Fruit fly (Drosophila melanogaster): ENCODE measurements around the gene Dnali1.
A peak's percentile ranks its signal among the peaks of the same experiment; 100 is the strongest.

The Dnali1 gene

DNA sequence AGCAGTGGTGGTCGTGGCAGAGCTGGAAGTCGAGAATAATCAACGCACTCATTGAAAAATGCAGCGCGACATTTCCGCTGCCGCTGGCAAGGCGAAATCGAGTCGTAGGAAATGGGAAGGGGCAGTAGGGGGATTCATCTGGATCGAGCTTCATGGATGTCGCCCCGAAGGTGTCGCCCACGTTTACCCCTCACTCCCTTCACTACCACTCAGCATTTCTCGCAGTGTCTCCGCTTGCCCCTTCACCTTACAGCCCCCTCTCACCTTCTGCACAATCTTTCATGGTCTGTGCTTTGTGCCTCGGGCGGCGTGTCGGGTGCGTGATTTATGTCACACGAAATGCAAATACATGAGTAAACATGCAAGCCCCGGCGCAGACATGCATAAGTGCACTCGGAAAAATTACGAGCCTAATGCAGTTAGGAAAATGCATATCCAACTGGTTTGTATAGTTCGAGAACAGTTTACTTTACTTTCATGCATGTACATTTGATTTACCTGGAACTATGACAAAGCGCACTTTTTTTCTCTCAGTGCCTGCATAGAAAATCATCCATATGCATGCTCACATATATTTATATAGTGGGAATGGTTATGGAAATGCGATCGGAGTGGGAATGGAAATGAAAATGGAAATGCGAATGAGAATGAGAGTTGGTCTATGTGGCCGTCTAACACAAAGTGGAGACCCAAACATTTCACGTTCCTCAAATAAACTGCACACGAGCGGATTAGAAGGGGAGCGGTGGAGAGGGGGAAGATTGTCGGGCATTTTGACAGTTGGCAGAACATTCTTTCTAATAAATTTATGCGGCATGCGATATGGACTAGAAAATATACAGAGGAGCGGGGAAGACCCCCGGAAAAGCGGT is 43.5 kb downstream of the Dnali1 start (continued):
- TF ChIP-seq CG4820 (GFP tag; optimal IDR thresholded peaks at IDR 0.05) (peak; percentile 94), Ada2b (GFP tag; IDR thresholded peaks at IDR 0.05) (peak; percentile 75), bab2 (GFP tag; optimal IDR thresholded peaks at IDR 0.05) (peak; percentile 87), Myb (GFP tag; optimal IDR thresholded peaks at IDR 0.05) (peak; percentile 57), Lhr (GFP tag; optimal IDR thresholded peaks at IDR 0.05) (peak; percentile 86), ase (GFP tag; IDR thresholded peaks at IDR 0.05) (peak; percentile 90), crc (GFP tag; optimal IDR thresholded peaks at IDR 0.05) (peak; percentile 75), lmd (GFP tag; IDR thresholded peaks at IDR 0.05) (peak; percentile 88), YL-1 (GFP tag; optimal IDR thresholded peaks at IDR 0.05) (peak; percentile 11), croc (GFP tag; conservative IDR thresholded peaks at IDR 0.05) (peak; percentile 93), CG12236 (GFP tag; optimal IDR thresholded peaks at IDR 0.05) (peak; percentile 82), Bdp1 (GFP tag; optimal IDR thresholded peaks at IDR 0.05) (peak; percentile 80), tgo (GFP tag; IDR thresholded peaks at IDR 0.05) (peak; percentile 79), nau (GFP tag; optimal IDR thresholded peaks at IDR 0.05) (peak; percentile 88), CG15601 (tag; optimal IDR thresholded peaks at IDR 0.05) (peak; percentile 94), gem (tag; optimal IDR thresholded peaks at IDR 0.05) (peak; percentile 94), tll (GFP tag; optimal IDR thresholded peaks at IDR 0.05) (no peak), ap (GFP tag; IDR thresholded peaks at IDR 0.05) (peak; percentile 89), sens (GFP tag) (peak; percentile 99), Scr (GFP tag; IDR thresholded peaks at IDR 0.05; ENCODE audit: partially characterized antibody) (no peak), seq (GFP tag; IDR thresholded peaks at IDR 0.05) (peak; percentile 73), CG31365 (tag; optimal IDR thresholded peaks at IDR 0.05) (peak; percentile 66), CG30431 (GFP tag; optimal IDR thresholded peaks at IDR 0.05) (peak; percentile 83), CHES-1-like (GFP tag; optimal IDR thresholded peaks at IDR 0.05) (peak; percentile 55), CG10565 (GFP tag; optimal IDR thresholded peaks at IDR 0.05) (peak; percentile 67), pnt (GFP tag; optimal IDR thresholded peaks at IDR 0.05) (peak; percentile 95), CG12391 (tag; optimal IDR thresholded peaks at IDR 0.05) (peak; percentile 90), sim (GFP tag; IDR thresholded peaks at IDR 0.05) (peak; percentile 89), Atf3 (GFP tag; optimal IDR thresholded peaks at IDR 0.05) (peak; percentile 89), CG7357 (GFP tag; IDR thresholded peaks at IDR 0.05) (peak; percentile 83), NFAT (GFP tag; IDR thresholded peaks at IDR 0.05) (peak; percentile 36; the same call in 1 of the 2 replicates), CG1647 (GFP tag; optimal IDR thresholded peaks at IDR 0.05) (peak; percentile 89), Tbp (GFP tag; optimal IDR thresholded peaks at IDR 0.05) (no peak), CG32767 (GFP tag; IDR thresholded peaks at IDR 0.05) (peak; percentile 83), CG1233 (GFP tag; optimal IDR thresholded peaks at IDR 0.05) (peak; percentile 82), CG16813 (GFP tag; IDR thresholded peaks at IDR 0.05; ENCODE audit: partially characterized antibody) (no peak), CG18476 (GFP tag; optimal IDR thresholded peaks at IDR 0.05) (peak; percentile 83), CG4424 (GFP tag; optimal IDR thresholded peaks at IDR 0.05) (peak; percentile 93), CG6765 (GFP tag; optimal IDR thresholded peaks at IDR 0.05) (no peak), CG6654 (GFP tag; optimal IDR thresholded peaks at IDR 0.05) (peak; percentile 78), jing (GFP tag; optimal IDR thresholded peaks at IDR 0.05) (peak; percentile 91), CG7928 (GFP tag; optimal IDR thresholded peaks at IDR 0.05) (no peak), Poxn (GFP tag; IDR thresholded peaks at IDR 0.05) (no peak), Deaf1 (tag; optimal IDR thresholded peaks at IDR 0.05) (peak; percentile 63), esg (GFP tag; conservative IDR thresholded peaks at IDR 0.05) (peak; percentile 80), Ptx1 (GFP tag; IDR thresholded peaks at IDR 0.05) (peak; percentile 92), CG12071 (GFP tag; optimal IDR thresholded peaks at IDR 0.05) (peak; percentile 89), rib (GFP tag; IDR thresholded peaks at IDR 0.05) (no peak), CG10366 (GFP tag; IDR thresholded peaks at IDR 0.05) (peak; percentile 89), CG5953 (GFP tag; IDR thresholded peaks at IDR 0.05) (peak; percentile 96)

All from whole organism, embryonic.